Worm (Caenorhabditis elegans) whole organism, L1 larva: Measurements from ENCODE around the gene K09F6.9.
"Not testable (repeated sequence)": the region's sequence is repeated elsewhere in the genome, so short reads cannot be mapped to it uniquely, and the experiment has no call there.

Source experiments
- C04F5.9 ChIP-seq: sonication (generic microtip); optimal IDR thresholded peaks from 2 replicates; lab custom pipeline; 2016; ENCODE audit warnings: missing genetic modification characterization, missing compliant biosample characterization
- C34B4.2 ChIP-seq: sonication (generic microtip); optimal IDR thresholded peaks from 2 replicates; lab custom pipeline; 2017; ENCODE audit warnings: mild to moderate bottlenecking, missing genetic modification characterization, missing compliant biosample characterization
- Y116A8C.19 ChIP-seq: sonication (generic microtip); optimal IDR thresholded peaks from 2 replicates; lab custom pipeline; 2016; ENCODE audit warnings: missing compliant biosample characterization, missing genetic modification characterization, borderline replicate concordance
- ama-1 ChIP-seq: fragments of 150-350 bp; optimal IDR thresholded peaks from 2 replicates; lab custom pipeline; 2014
- blmp-1 ChIP-seq: fragments of 150-350 bp; optimal IDR thresholded peaks from 2 replicates; lab custom pipeline; 2014; ENCODE audit warnings: missing biosample characterization, missing genetic modification characterization
- ceh-63 ChIP-seq: fragments of 200-800 bp; sonication (Bioruptor generic); optimal IDR thresholded peaks from 2 replicates; lab custom pipeline; 2018; ENCODE audit warnings: mild to moderate bottlenecking, missing genetic modification characterization, missing compliant biosample characterization
- ceh-82 ChIP-seq, 3 experiments: fragments of 150-350 bp in 1 of 3; sonication (generic microtip) in 2 of 3; optimal IDR thresholded peaks; 2 replicates each; lab custom pipeline; 2014 to 2017; ENCODE audit warnings: missing biosample characterization in 3 of 3, missing genetic modification characterization in 3 of 3
- ceh-88 ChIP-seq: fragments of 200-800 bp; sonication (Bioruptor generic); IDR thresholded peaks from 2 replicates; pipeline ENCODE4 v1.3.6; 2022; ENCODE audit warnings: missing genetic modification characterization, missing compliant biosample characterization
- dpl-1 ChIP-seq, 3 experiments: fragments of 150-350 bp in 2 of 3; sonication (generic microtip) in 1 of 3; optimal IDR thresholded peaks; 2 replicates each; lab custom pipeline; 2014 to 2017; ENCODE audit warnings: missing biosample characterization in 3 of 3, missing genetic modification characterization in 3 of 3, missing genetic modification reagents in 3 of 3
- efl-1 ChIP-seq, 4 experiments: fragments of 150-350 bp; optimal IDR thresholded peaks in 3 of 4; peaks in 1 of 4; 1 replicate in 1 of 4; 2 replicates in 3 of 4; lab custom pipeline; 2014; ENCODE audit warnings: missing biosample characterization in 2 of 4, missing genetic modification characterization in 2 of 4, missing genetic modification reagents in 2 of 4
- efl-3 ChIP-seq: fragments of 200-800 bp; sonication (Bioruptor generic); optimal IDR thresholded peaks from 2 replicates; lab custom pipeline; 2018; ENCODE audit warnings: mild to moderate bottlenecking, missing genetic modification characterization, missing compliant biosample characterization
- egl-13 ChIP-seq: sonication (generic microtip); optimal IDR thresholded peaks from 2 replicates; lab custom pipeline; 2016; ENCODE audit warnings: missing genotype, missing genetic modification reagents, missing genetic modification characterization, missing compliant biosample characterization
- elt-2 ChIP-seq: sonication (generic microtip); optimal IDR thresholded peaks from 2 replicates; lab custom pipeline; 2016; ENCODE audit warnings: missing genetic modification characterization, mild to moderate bottlenecking, inconsistent platforms, missing compliant biosample characterization, missing genetic modification reagents
- fos-1 ChIP-seq: fragments of 150-350 bp; optimal IDR thresholded peaks from 2 replicates; lab custom pipeline; 2014; ENCODE audit warnings: missing biosample characterization, missing genetic modification characterization
- isw-1 ChIP-seq: fragments of 200-800 bp; sonication (Bioruptor generic); IDR thresholded peaks from 2 replicates; pipeline ENCODE4 v1.3.6; 2022; ENCODE audit warnings: missing genetic modification characterization, missing compliant biosample characterization
- jun-1 ChIP-seq: fragments of 150-350 bp; optimal IDR thresholded peaks from 2 replicates; lab custom pipeline; 2014; ENCODE audit warnings: missing biosample characterization, missing genetic modification reagents, missing genetic modification characterization
- lin-13 ChIP-seq: fragments of 150-350 bp; optimal IDR thresholded peaks from 2 replicates; lab custom pipeline; 2014; ENCODE audit warnings: missing biosample characterization, missing genetic modification reagents, missing genetic modification characterization
- lin-14 ChIP-seq: fragments of 200-800 bp; sonication (Bioruptor generic); optimal IDR thresholded peaks from 2 replicates; lab custom pipeline; 2018; ENCODE audit warnings: mild to moderate bottlenecking, missing genetic modification characterization, moderate library complexity, missing compliant biosample characterization
- lir-3 ChIP-seq: sonication (generic microtip); optimal IDR thresholded peaks from 2 replicates; lab custom pipeline; 2016; ENCODE audit warnings: mild to moderate bottlenecking, missing genetic modification characterization, moderate library complexity, missing compliant biosample characterization; ENCODE audit not compliant: poor library complexity
- mab-9 ChIP-seq: fragments of 200-800 bp; sonication (Bioruptor generic); IDR thresholded peaks from 2 replicates; pipeline ENCODE4 v1.3.6; 2022; ENCODE audit warnings: missing genetic modification reagents, missing genetic modification characterization, missing compliant biosample characterization
- mef-2 ChIP-seq: fragments of 150-350 bp; optimal IDR thresholded peaks from 2 replicates; lab custom pipeline; 2014; ENCODE audit warnings: missing biosample characterization, missing genetic modification characterization
- nhr-11 ChIP-seq: fragments of 150-350 bp; optimal IDR thresholded peaks from 2 replicates; lab custom pipeline; 2014; ENCODE audit warnings: missing biosample characterization, missing genetic modification characterization
- nhr-47 ChIP-seq: sonication (generic microtip); optimal IDR thresholded peaks from 2 replicates; lab custom pipeline; 2016; ENCODE audit warnings: mild to moderate bottlenecking, missing genetic modification characterization, moderate library complexity, missing compliant biosample characterization
- nhr-71 ChIP-seq: sonication (generic microtip); optimal IDR thresholded peaks from 2 replicates; lab custom pipeline; 2016; ENCODE audit warnings: mild to moderate bottlenecking, missing genetic modification characterization, moderate library complexity, missing compliant biosample characterization
- nhr-76 ChIP-seq: sonication (generic microtip); optimal IDR thresholded peaks from 2 replicates; lab custom pipeline; 2017; ENCODE audit warnings: missing biosample characterization, missing genetic modification characterization
- nhr-85 ChIP-seq: sonication (generic microtip); peaks from one replicate; lab custom pipeline; 2016; ENCODE audit warnings: missing genetic modification characterization, inconsistent platforms, missing compliant biosample characterization
- skn-1 ChIP-seq: fragments of 150-350 bp; optimal IDR thresholded peaks from 2 replicates; lab custom pipeline; 2014; ENCODE audit warnings: missing biosample characterization, missing genetic modification characterization
- snu-23 ChIP-seq: sonication (generic microtip); optimal IDR thresholded peaks from 2 replicates; lab custom pipeline; 2016; ENCODE audit warnings: missing genetic modification characterization, missing compliant biosample characterization
- sox-4 ChIP-seq: sonication (generic microtip); optimal IDR thresholded peaks from 2 replicates; lab custom pipeline; 2016; ENCODE audit warnings: missing genetic modification characterization, missing compliant biosample characterization
- sup-37 ChIP-seq: fragments of 200-800 bp; sonication (Bioruptor generic); optimal IDR thresholded peaks from 2 replicates; lab custom pipeline; 2018; ENCODE audit warnings: mild to moderate bottlenecking, missing genetic modification characterization, missing compliant biosample characterization
- tlp-1 ChIP-seq: fragments of 150-350 bp; optimal IDR thresholded peaks from 2 replicates; lab custom pipeline; 2014; ENCODE audit warnings: missing biosample characterization, missing genetic modification characterization
- unc-30 ChIP-seq: sonication (generic microtip); optimal IDR thresholded peaks from 2 replicates; lab custom pipeline; 2017; ENCODE audit warnings: missing biosample characterization, missing genetic modification characterization
- unc-86 ChIP-seq: sonication (generic microtip); optimal IDR thresholded peaks from 2 replicates; lab custom pipeline; 2016; ENCODE audit warnings: missing genetic modification characterization, missing compliant biosample characterization
- unc-98 ChIP-seq: fragments of 200-800 bp; sonication (Bioruptor generic); IDR thresholded peaks from 2 replicates; pipeline ENCODE4 v1.3.6; 2022; ENCODE audit warnings: missing genetic modification characterization, missing compliant biosample characterization
- xbp-1 ChIP-seq: sonication (generic microtip); optimal IDR thresholded peaks from 2 replicates; lab custom pipeline; 2016; ENCODE audit warnings: missing genetic modification characterization, missing compliant biosample characterization
- ztf-4 ChIP-seq: fragments of 150-350 bp; optimal IDR thresholded peaks from 2 replicates; lab custom pipeline; 2014; ENCODE audit warnings: missing biosample characterization, missing genetic modification characterization

The K09F6.9 gene

ce11 chrII:2282599-2282998 lies at the start of gene K09F6.9:
Gene K09F6.9 (minus strand): TSS chrII:2282699.
- TF ChIP-seq nhr-85, C04F5.9, mef-2 (tag; lab: Kevin White, UChicago): not testable (repeated sequence)
- TF ChIP-seq, all 84 proteins: peak for 0; not testable (repeated sequence) for 84

ce11 chrII:2332220-2332619 lies 49.7 kb upstream of the K09F6.9 start, which contains the start of gene F43C11.8:
Gene F43C11.8 (plus strand): TSS chrII:2332520.
- TF ChIP-seq jun-1 (tag; lab: Kevin White, UChicago), result no peak
- no peak for TF ChIP-seq ztf-4 (tag; lab: Kevin White, UChicago)
- no peak for TF ChIP-seq sox-4
- no peak for TF ChIP-seq nhr-11 (tag; lab: Kevin White, UChicago)
- TF ChIP-seq C04F5.9 (tag; lab: Kevin White, UChicago), result no peak
- TF ChIP-seq efl-1 (optimal IDR thresholded peaks at IDR 0.05; lab: Kevin White, UChicago), result no peak
- no peak for TF ChIP-seq efl-1 (GFP tag; optimal IDR thresholded peaks at IDR 0.05 in 1 of 2; lab: Kevin White, UChicago)
- no peak for TF ChIP-seq unc-30
- no peak for TF ChIP-seq unc-98 (GFP tag; lab: Robert Waterston, UW)
- TF ChIP-seq ceh-82 (tag; optimal IDR thresholded peaks at IDR 0.05; lab: Kevin White, UChicago), result no peak
- TF ChIP-seq ceh-88 (GFP tag; lab: Robert Waterston, UW), result no peak
- no peak for TF ChIP-seq snu-23 (GFP tag; lab: Kevin White, UChicago)
- TF ChIP-seq nhr-85 (tag; lab: Kevin White, UChicago), result no peak
- no peak for TF ChIP-seq tlp-1 (tag; lab: Kevin White, UChicago)
- no peak for TF ChIP-seq fos-1 (tag; lab: Kevin White, UChicago)
- TF ChIP-seq blmp-1, result no peak

- no peak for TF ChIP-seq ceh-63
- no peak for TF ChIP-seq elt-2 (tag; lab: Kevin White, UChicago)
- no peak for TF ChIP-seq xbp-1 (tag; lab: Kevin White, UChicago)
- TF ChIP-seq ceh-88 (GFP tag; lab: Robert Waterston, UW), result no peak
- no peak for TF ChIP-seq sup-37 (GFP tag; lab: Kevin White, UChicago)
- TF ChIP-seq C34B4.2, result no peak
- TF ChIP-seq nhr-71 (tag; lab: Kevin White, UChicago), result no peak
- no peak for TF ChIP-seq lir-3 (tag; lab: Kevin White, UChicago)
- no peak for TF ChIP-seq egl-13 (tag; lab: Kevin White, UChicago)
- no peak for TF ChIP-seq dpl-1 (GFP tag; optimal IDR thresholded peaks at IDR 0.05; lab: Kevin White, UChicago)
- no peak for TF ChIP-seq unc-86 (tag; lab: Kevin White, UChicago)
- TF ChIP-seq ztf-4 (tag; lab: Kevin White, UChicago), result no peak
- no peak for TF ChIP-seq ama-1 (lab: Kevin White, UChicago)
- no peak for TF ChIP-seq Y116A8C.19 (tag; lab: Kevin White, UChicago)
- TF ChIP-seq lin-13 (GFP tag; lab: Kevin White, UChicago), result no peak
- TF ChIP-seq mef-2 (tag; lab: Kevin White, UChicago), result no peak
- no peak for TF ChIP-seq nhr-47 (tag; lab: Kevin White, UChicago)
- TF ChIP-seq skn-1 (tag; lab: Kevin White, UChicago), result no peak
- no peak for TF ChIP-seq efl-3 (GFP tag; lab: Kevin White, UChicago)
- no peak for TF ChIP-seq isw-1 (GFP tag; lab: Robert Waterston, UW)
These were observed 48.0 kb upstream of the K09F6.9 start for ce11 chrII:2330462-2330861.

DNA sequence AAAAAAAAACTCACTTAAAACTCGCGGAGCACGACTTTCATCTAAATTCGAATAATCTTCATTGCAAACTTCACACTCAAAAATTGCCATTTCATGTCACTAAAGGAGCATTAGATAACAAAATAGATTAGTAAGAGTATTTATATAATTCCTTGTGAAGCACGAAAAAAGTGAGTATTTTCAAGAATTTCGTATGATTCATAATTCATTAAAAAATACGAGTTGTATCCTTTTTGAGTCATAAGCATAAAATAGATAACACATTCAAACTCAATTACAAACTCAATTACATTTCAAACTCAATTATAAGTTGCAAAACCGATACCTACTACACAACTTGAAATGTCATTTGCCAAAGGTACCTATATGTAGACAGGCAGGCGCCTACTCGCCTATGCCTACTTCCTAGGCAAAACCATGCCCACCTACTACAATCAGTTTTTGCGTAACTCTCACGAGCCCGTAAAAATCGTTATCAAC lies 46.5 kb upstream of the K09F6.9 start, which contains the start of the genes ZK1240.8 and ZK1240.1:
Gene ZK1240.8 (minus strand): TSS at position 101 of the 480 bp plus-strand sequence.
Gene ZK1240.1 (plus strand): TSS at position 430 of the 480 bp plus-strand sequence.
- TF ChIP-seq elt-2 (tag; lab: Kevin White, UChicago), result peak; percentile 5
- TF ChIP-seq nhr-11 (tag; lab: Kevin White, UChicago), result no peak

- TF ChIP-seq C04F5.9 (tag; lab: Kevin White, UChicago) (no peak), nhr-76 (tag; lab: Kevin White, UChicago) (no peak), efl-1 (optimal IDR thresholded peaks at IDR 0.05; lab: Kevin White, UChicago) (no peak), efl-1 (GFP tag; optimal IDR thresholded peaks at IDR 0.05 in 1 of 2; lab: Kevin White, UChicago) (peak in 1 of 2 experiments; percentile 25), mab-9 (no peak), lin-14 (GFP tag; lab: Kevin White, UChicago) (no peak)
These were observed 42.5 kb upstream of the K09F6.9 start, which contains the start of gene ZK1240.11 for ce11 chrII:2324956-2325355. Gene ZK1240.11 (plus strand): TSS chrII:2325256.
